Fruit fly (Drosophila melanogaster) whole organism, pupa: ENCODE data around the gene CG14151.

ENCODE experiments used
- CG13204 ChIP-seq: fragments of 200-800 bp; sonication (Bioruptor generic); optimal IDR thresholded peaks from 2 replicates; lab custom pipeline; 2018; ENCODE audit warnings: missing biosample characterization, mild to moderate bottlenecking, missing genetic modification characterization, moderate library complexity
- CG15710 ChIP-seq: fragments of 200-800 bp; sonication (Bioruptor generic); optimal IDR thresholded peaks from 2 replicates; lab custom pipeline; 2018; ENCODE audit warnings: missing biosample characterization, mild to moderate bottlenecking, missing genetic modification characterization, moderate library complexity
- CG34367 ChIP-seq: fragments of 200-800 bp; sonication (Bioruptor generic); optimal IDR thresholded peaks from 2 replicates; lab custom pipeline; 2018; ENCODE audit warnings: missing biosample characterization, mild to moderate bottlenecking, missing genetic modification characterization
- EcR ChIP-seq: fragments of 200-800 bp; sonication (Bioruptor generic); optimal IDR thresholded peaks from 3 replicates; lab custom pipeline; 2019; ENCODE audit warnings: missing biosample characterization, missing genetic modification characterization, mild to moderate bottlenecking, moderate library complexity, missing genetic modification reagents
- Ets98B ChIP-seq: fragments of 200-800 bp; sonication (Bioruptor generic); IDR thresholded peaks from 2 replicates; pipeline ENCODE4 v1.3.6; 2022; ENCODE audit warnings: missing biosample characterization, missing genetic modification characterization
- fd96Ca ChIP-seq: fragments of 200-800 bp; sonication (Bioruptor generic); IDR thresholded peaks from 3 replicates; pipeline ENCODE4 v1.3.6; 2022; ENCODE audit warnings: missing biosample characterization, missing genetic modification characterization

DNA sequence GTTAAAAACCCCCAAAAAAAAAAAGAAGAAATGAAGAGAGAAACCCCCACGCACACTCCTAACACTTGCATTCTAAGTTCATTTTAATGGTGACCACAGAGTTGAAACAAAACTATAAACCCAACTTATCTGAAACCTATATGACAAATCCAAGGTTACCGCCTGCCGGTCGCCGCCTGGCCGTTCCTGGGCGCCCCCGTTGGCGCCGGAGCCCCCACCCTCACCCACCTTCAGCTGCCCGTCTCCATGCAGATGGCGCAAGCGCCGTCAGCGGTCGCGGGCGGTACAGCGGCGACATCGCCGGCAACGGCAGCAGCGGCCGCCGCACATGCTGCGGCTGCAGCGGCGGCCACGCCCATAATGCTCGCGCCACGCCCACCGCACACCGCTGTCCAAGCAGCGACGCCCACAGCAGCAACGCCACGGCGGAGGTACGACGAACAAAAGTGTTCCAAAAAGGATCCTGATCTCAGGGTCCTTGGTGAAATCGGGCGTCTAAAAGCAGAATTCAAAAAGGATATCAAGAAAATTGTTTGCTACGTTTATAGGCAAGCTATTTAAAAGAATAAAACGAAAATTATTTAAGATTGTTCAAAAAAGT lies 46.5 kb downstream of the CG14151 start:
- TF ChIP-seq CG13204 (GFP tag; lab: Kevin White, UChicago) = no peak
- TF ChIP-seq CG15710 (tag; lab: Kevin White, UChicago) = no peak
- no peak for TF ChIP-seq CG34367 (tag; lab: Kevin White, UChicago)
- TF ChIP-seq EcR (GFP tag; lab: Kevin White, UChicago) = no peak
- TF ChIP-seq fd96Ca = no peak
- TF ChIP-seq Ets98B (GFP tag; lab: Robert Waterston, UW) = no peak
